Fruit fly (Drosophila melanogaster) Kc167 (cell line): ENCODE data around the gene unc79.

Experiments
- Myc ChIP-seq: fragments of >200 bp; optimal IDR thresholded peaks from 2 replicates; lab custom pipeline; 2017; ENCODE audit warnings: missing external identifiers
- Sin3A ChIP-seq: fragments of >200 bp; optimal IDR thresholded peaks from 2 replicates; lab custom pipeline; 2018; ENCODE audit warnings: missing external identifiers
- h ChIP-seq: fragments of >200 bp; optimal IDR thresholded peaks from 3 replicates; lab custom pipeline; 2018; ENCODE audit warnings: missing external identifiers
- insv ChIP-seq: fragments of >200 bp; optimal IDR thresholded peaks from 3 replicates; lab custom pipeline; 2018; ENCODE audit warnings: missing external identifiers
- psq ChIP-seq: fragments of >200 bp; optimal IDR thresholded peaks from 2 replicates; lab custom pipeline; 2017; ENCODE audit warnings: missing external identifiers
- ttk ChIP-seq: sonication (Bioruptor generic); optimal IDR thresholded peaks from 2 replicates; lab custom pipeline; 2017; ENCODE audit warnings: missing external identifiers

- TF ChIP-seq insv (lab: Kevin White, UChicago) (no peak), psq (lab: Kevin White, UChicago) (no peak), Sin3A (lab: Kevin White, UChicago) (no peak), h (lab: Kevin White, UChicago) (no peak), Myc (lab: Kevin White, UChicago) (no peak), ttk (lab: Kevin White, UChicago) (no peak)
Observed at dm6 chr3R:19283514-19283913, 37.6 kb upstream of the unc79 start.
